Fruit fly (Drosophila melanogaster): ENCODE data around the gene CG32982.
A peak's percentile ranks its signal among the peaks of the same experiment; 100 is the strongest.

CG32982 gene

DNA sequence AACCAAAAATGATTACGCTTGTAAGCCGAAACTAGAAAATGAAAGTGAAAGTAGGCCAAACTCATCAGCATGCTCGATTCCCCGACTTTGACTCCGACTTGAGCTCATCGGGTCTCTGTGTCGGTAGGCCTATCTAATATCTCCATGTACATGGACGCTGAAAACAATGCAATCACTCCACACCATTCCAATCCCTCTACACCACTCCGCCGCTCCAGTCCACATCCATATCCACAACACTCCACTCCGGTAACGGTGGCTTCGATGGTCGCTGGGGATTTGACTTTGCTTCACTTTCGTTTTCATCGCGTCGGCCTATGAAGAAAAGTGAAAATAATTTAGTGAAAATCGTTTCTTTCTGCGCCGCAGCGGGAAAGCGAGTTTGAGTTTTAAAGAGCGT, 68.1 kb downstream of the CG32982 start (continued):
- TF ChIP-seq vvl (GFP tag; IDR thresholded peaks at IDR 0.05) (no peak; the same call in 1 of the 2 replicates), org-1 (GFP tag; optimal IDR thresholded peaks at IDR 0.05) (no peak), nau (GFP tag; optimal IDR thresholded peaks at IDR 0.05) (no peak), CG12942 (GFP tag; optimal IDR thresholded peaks at IDR 0.05) (no peak), sisA (GFP tag; IDR thresholded peaks at IDR 0.05) (no peak), Stat92E (GFP tag; optimal IDR thresholded peaks at IDR 0.05) (no peak), unpg (GFP tag; optimal IDR thresholded peaks at IDR 0.05) (peak; percentile 1), fd102C (GFP tag; optimal IDR thresholded peaks at IDR 0.05) (no peak), CG16863 (GFP tag; optimal IDR thresholded peaks at IDR 0.05) (no peak), vnd (GFP tag; IDR thresholded peaks at IDR 0.05; ENCODE audit: partially characterized antibody) (no peak), CG10147 (GFP tag; optimal IDR thresholded peaks at IDR 0.05) (no peak), CG17385 (GFP tag; optimal IDR thresholded peaks at IDR 0.05) (no peak), az2 (GFP tag; optimal IDR thresholded peaks at IDR 0.05) (no peak), da (GFP tag; optimal IDR thresholded peaks at IDR 0.05) (no peak), Dfd (GFP tag; optimal IDR thresholded peaks at IDR 0.05) (no peak), ase (GFP tag; IDR thresholded peaks at IDR 0.05) (no peak), dm (GFP tag; optimal IDR thresholded peaks at IDR 0.05) (no peak), CG7987 (GFP tag; optimal IDR thresholded peaks at IDR 0.05) (no peak), CG8290 (GFP tag; optimal IDR thresholded peaks at IDR 0.05) (no peak), CG8290 (tag; optimal IDR thresholded peaks at IDR 0.05) (peak in 1 of 2 experiments; percentile 21), tna (GFP tag; IDR thresholded peaks at IDR 0.05; ENCODE audit: partially characterized antibody) (no peak), CG9797 (GFP tag; optimal IDR thresholded peaks at IDR 0.05) (no peak), knrl (GFP tag; IDR thresholded peaks at IDR 0.05; ENCODE audit: partially characterized antibody) (no peak), Bgb (GFP tag; IDR thresholded peaks at IDR 0.05; ENCODE audit: partially characterized antibody) (no peak), CG8944 (GFP tag; optimal IDR thresholded peaks at IDR 0.05) (no peak), ranshi (GFP tag; IDR thresholded peaks at IDR 0.05) (no peak), CG13296 (GFP tag; optimal IDR thresholded peaks at IDR 0.05) (no peak), TFAM (GFP tag; optimal IDR thresholded peaks at IDR 0.05) (no peak), mam (GFP tag; optimal IDR thresholded peaks at IDR 0.05) (no peak), CG12071 (GFP tag; optimal IDR thresholded peaks at IDR 0.05) (no peak), ems (GFP tag; optimal IDR thresholded peaks at IDR 0.05) (no peak), Nf-YB (GFP tag; optimal IDR thresholded peaks at IDR 0.05) (no peak), CG10209 (GFP tag; optimal IDR thresholded peaks at IDR 0.05) (no peak), CG6813 (GFP tag; optimal IDR thresholded peaks at IDR 0.05) (no peak), Bdp1 (GFP tag; optimal IDR thresholded peaks at IDR 0.05) (no peak), CG30431 (GFP tag; optimal IDR thresholded peaks at IDR 0.05) (no peak), her (GFP tag; optimal IDR thresholded peaks at IDR 0.05) (no peak), MESR4 (GFP tag; optimal IDR thresholded peaks at IDR 0.05) (no peak), Ssrp (tag; optimal IDR thresholded peaks at IDR 0.05) (no peak), CG14710 (tag; optimal IDR thresholded peaks at IDR 0.05) (peak; percentile 21), CG2129 (GFP tag; IDR thresholded peaks at IDR 0.05; ENCODE audit: partially characterized antibody) (no peak), CG34376 (GFP tag; optimal IDR thresholded peaks at IDR 0.05) (no peak), CG4617 (GFP tag; optimal IDR thresholded peaks at IDR 0.05; ENCODE audit: borderline replicate concordance) (no peak), crol (GFP tag; IDR thresholded peaks at IDR 0.05) (peak; percentile 58), Fer3 (tag; optimal IDR thresholded peaks at IDR 0.05) (no peak), cas (GFP tag; IDR thresholded peaks at IDR 0.05) (no peak), Hmx (GFP tag; optimal IDR thresholded peaks at IDR 0.05) (no peak), dmrt11E (tag; optimal IDR thresholded peaks at IDR 0.05) (peak; percentile 22), nmo (GFP tag; optimal IDR thresholded peaks at IDR 0.05) (no peak), Usf (GFP tag; optimal IDR thresholded peaks at IDR 0.05) (no peak), CG30020 (tag; optimal IDR thresholded peaks at IDR 0.05) (no peak)

Measured in whole organism, embryonic.